Fruit fly (Drosophila melanogaster) whole organism, pupa: ENCODE results near the gene CG15547.

Experiments
- CG10348 ChIP-seq: fragments of 200-800 bp; sonication (Bioruptor generic); IDR thresholded peaks from 2 replicates; pipeline ENCODE4 v1.3.6; 2022; ENCODE audit warnings: missing biosample characterization, missing genetic modification characterization
- CG12605 ChIP-seq: fragments of 200-800 bp; sonication (Bioruptor generic); IDR thresholded peaks from 2 replicates; pipeline ENCODE4 v1.3.6; 2022; ENCODE audit warnings: missing biosample characterization, missing genetic modification characterization
- CG14655 ChIP-seq: fragments of 200-800 bp; sonication (Bioruptor generic); optimal IDR thresholded peaks from 3 replicates; lab custom pipeline; 2017; ENCODE audit warnings: mild to moderate bottlenecking, missing biosample characterization, missing genetic modification reagents, missing genetic modification characterization
- CG8301 ChIP-seq: fragments of 200-800 bp; sonication (Bioruptor generic); optimal IDR thresholded peaks from 2 replicates; lab custom pipeline; 2018; ENCODE audit warnings: missing biosample characterization, mild to moderate bottlenecking, missing genetic modification characterization
- CG9948 ChIP-seq: fragments of 200-800 bp; sonication (Bioruptor generic); optimal IDR thresholded peaks from 2 replicates; lab custom pipeline; 2018; ENCODE audit warnings: missing biosample characterization, mild to moderate bottlenecking, missing genetic modification characterization, moderate library complexity
- EcR ChIP-seq: fragments of 200-800 bp; sonication (Bioruptor generic); optimal IDR thresholded peaks from 3 replicates; lab custom pipeline; 2019; ENCODE audit warnings: missing biosample characterization, missing genetic modification characterization, mild to moderate bottlenecking, moderate library complexity, missing genetic modification reagents
- Ets98B ChIP-seq: fragments of 200-800 bp; sonication (Bioruptor generic); IDR thresholded peaks from 2 replicates; pipeline ENCODE4 v1.3.6; 2022; ENCODE audit warnings: missing biosample characterization, missing genetic modification characterization
- Pif1A ChIP-seq: fragments of 200-800 bp; sonication (Bioruptor generic); optimal IDR thresholded peaks from 3 replicates; lab custom pipeline; 2016; ENCODE audit warnings: missing biosample characterization, missing genetic modification characterization
- Snoo ChIP-seq: fragments of 200-800 bp; sonication (Bioruptor generic); optimal IDR thresholded peaks from 3 replicates; lab custom pipeline; 2017; ENCODE audit warnings: missing biosample characterization, mild to moderate bottlenecking, missing genetic modification characterization, inconsistent platforms
- fd96Ca ChIP-seq: fragments of 200-800 bp; sonication (Bioruptor generic); IDR thresholded peaks from 3 replicates; pipeline ENCODE4 v1.3.6; 2022; ENCODE audit warnings: missing biosample characterization, missing genetic modification characterization
- gl ChIP-seq: fragments of 200-800 bp; sonication (Bioruptor generic); optimal IDR thresholded peaks from 2 replicates; lab custom pipeline; 2018; ENCODE audit warnings: missing biosample characterization, mild to moderate bottlenecking, missing genetic modification characterization

dm6 chr3R:30860561-30860928 is 22.8 kb downstream of the CG15547 start:
- no peak for TF ChIP-seq Ets98B (GFP tag; lab: Robert Waterston, UW)
- TF ChIP-seq Snoo (tag; lab: Kevin White, UChicago) = no peak
- no peak for TF ChIP-seq fd96Ca (GFP tag; lab: Robert Waterston, UW)
- TF ChIP-seq gl = no peak
- TF ChIP-seq CG12605 (GFP tag; lab: Robert Waterston, UW) = no peak
- no peak for TF ChIP-seq Pif1A
- TF ChIP-seq CG14655 (GFP tag; lab: Kevin White, UChicago) = no peak
- TF ChIP-seq CG9948 (tag; lab: Kevin White, UChicago) = no peak
- no peak for TF ChIP-seq CG10348 (GFP tag; lab: Robert Waterston, UW)
- no peak for TF ChIP-seq EcR (GFP tag; lab: Kevin White, UChicago)
- no peak for TF ChIP-seq CG8301
